Fruit fly (Drosophila melanogaster) whole organism, embryonic: Measurements from ENCODE around the gene RpS28b.

ENCODE experiments used
- CG10147 ChIP-seq: fragments of 200-800 bp; sonication (Bioruptor generic); optimal IDR thresholded peaks from 2 replicates; lab custom pipeline; 2019; ENCODE audit warnings: missing biosample characterization, mild to moderate bottlenecking, missing genetic modification characterization, moderate library complexity
- CG1024 ChIP-seq: fragments of 200-800 bp; sonication (Bioruptor generic); IDR thresholded peaks from 2 replicates; pipeline ENCODE4 v1.3.6; 2022; ENCODE audit warnings: missing biosample characterization, missing genetic modification characterization
- CG11504 ChIP-seq: fragments of 200-800 bp; sonication (Bioruptor generic); optimal IDR thresholded peaks from 3 replicates; lab custom pipeline; 2019; ENCODE audit warnings: missing biosample characterization, mild to moderate bottlenecking, missing genetic modification characterization, moderate library complexity
- CG12391 ChIP-seq: fragments of 200-800 bp; sonication (Bioruptor generic); optimal IDR thresholded peaks from 3 replicates; lab custom pipeline; 2018; ENCODE audit warnings: missing biosample characterization, mild to moderate bottlenecking, missing genetic modification characterization, moderate library complexity
- CG12659 ChIP-seq: fragments of 200-800 bp; sonication (Bioruptor generic); optimal IDR thresholded peaks from 3 replicates; lab custom pipeline; 2017; ENCODE audit warnings: mild to moderate bottlenecking, missing biosample characterization, missing genetic modification reagents, missing genetic modification characterization
- CG12744 ChIP-seq: fragments of 200-800 bp; sonication (Bioruptor generic); optimal IDR thresholded peaks from 2 replicates; lab custom pipeline; 2016; ENCODE audit warnings: missing biosample characterization, missing genetic modification characterization
- CG12769 ChIP-seq: fragments of 200-800 bp; sonication (Bioruptor generic); optimal IDR thresholded peaks from 2 replicates; lab custom pipeline; 2019; ENCODE audit warnings: missing biosample characterization, mild to moderate bottlenecking, missing genetic modification characterization, moderate library complexity
- CG13296 ChIP-seq: fragments of 200-800 bp; sonication (Bioruptor generic); optimal IDR thresholded peaks from 3 replicates; lab custom pipeline; 2018; ENCODE audit warnings: missing biosample characterization, mild to moderate bottlenecking, missing genetic modification characterization
- CG14965 ChIP-seq: fragments of 200-800 bp; sonication (Bioruptor generic); optimal IDR thresholded peaks from 2 replicates; lab custom pipeline; 2016; ENCODE audit warnings: missing biosample characterization, missing genetic modification characterization, borderline replicate concordance
- CG15269 ChIP-seq: fragments of 200-800 bp; sonication (Bioruptor generic); optimal IDR thresholded peaks from 2 replicates; lab custom pipeline; 2018; ENCODE audit warnings: missing biosample characterization, mild to moderate bottlenecking, missing genetic modification characterization, moderate library complexity
- CG15696 ChIP-seq: fragments of 200-800 bp; sonication (Bioruptor generic); optimal IDR thresholded peaks from 2 replicates; lab custom pipeline; 2019; ENCODE audit warnings: missing biosample characterization, mild to moderate bottlenecking, missing genetic modification characterization, moderate library complexity
- CG17385 ChIP-seq: fragments of 200-800 bp; sonication (Bioruptor generic); optimal IDR thresholded peaks from 3 replicates; lab custom pipeline; 2018; ENCODE audit warnings: missing biosample characterization, mild to moderate bottlenecking, missing genetic modification characterization
- CG17568 ChIP-seq: fragments of 200-800 bp; sonication (Bioruptor generic); optimal IDR thresholded peaks from 2 replicates; lab custom pipeline; 2018; ENCODE audit warnings: missing biosample characterization, mild to moderate bottlenecking, missing genetic modification characterization, moderate library complexity
- CG17912 ChIP-seq: fragments of 200-800 bp; sonication (Bioruptor generic); optimal IDR thresholded peaks from 2 replicates; lab custom pipeline; 2018; ENCODE audit warnings: missing biosample characterization, mild to moderate bottlenecking, missing genetic modification characterization
- CG18599 ChIP-seq: fragments of 200-800 bp; sonication (Bioruptor generic); optimal IDR thresholded peaks from 3 replicates; lab custom pipeline; 2017; ENCODE audit warnings: missing biosample characterization, missing genetic modification characterization, mild to moderate bottlenecking, moderate library complexity, missing genetic modification reagents
- CG2120 ChIP-seq: fragments of 200-800 bp; sonication (Bioruptor generic); optimal IDR thresholded peaks from 3 replicates; lab custom pipeline; 2016; ENCODE audit warnings: missing biosample characterization, missing genetic modification characterization
- CG2678 ChIP-seq: fragments of 200-800 bp; sonication (Bioruptor generic); optimal IDR thresholded peaks from 3 replicates; lab custom pipeline; 2019; ENCODE audit warnings: missing biosample characterization, mild to moderate bottlenecking, missing genetic modification characterization, moderate library complexity
- CG30403 ChIP-seq: fragments of 200-800 bp; sonication (Bioruptor generic); optimal IDR thresholded peaks from 3 replicates; lab custom pipeline; 2016; ENCODE audit warnings: missing biosample characterization, missing genetic modification characterization
- CG32532 ChIP-seq: fragments of 200-800 bp; sonication (Bioruptor generic); IDR thresholded peaks from 2 replicates; pipeline ENCODE4 v1.3.6; 2022; ENCODE audit warnings: missing biosample characterization, missing genetic modification characterization
- CG42726 ChIP-seq: fragments of 200-800 bp; sonication (Bioruptor generic); IDR thresholded peaks from 2 replicates; pipeline ENCODE4 v1.3.6; 2022; ENCODE audit warnings: missing biosample characterization, missing genetic modification characterization; ENCODE audit not compliant: partially characterized antibody
- CG4730 ChIP-seq: fragments of 200-800 bp; sonication (Bioruptor generic); IDR thresholded peaks from 2 replicates; pipeline ENCODE4 v1.3.6; 2022; ENCODE audit warnings: missing biosample characterization, missing genetic modification characterization
- CG5180 ChIP-seq: fragments of 200-800 bp; sonication (Bioruptor generic); optimal IDR thresholded peaks from 3 replicates; lab custom pipeline; 2017; ENCODE audit warnings: missing biosample characterization, missing genetic modification characterization, mild to moderate bottlenecking, moderate library complexity, missing genetic modification reagents
- CG6765 ChIP-seq: fragments of 200-800 bp; sonication (Bioruptor generic); optimal IDR thresholded peaks from 3 replicates; lab custom pipeline; 2017; ENCODE audit warnings: missing biosample characterization, mild to moderate bottlenecking, missing genetic modification characterization
- CG6854 ChIP-seq: fragments of 200-800 bp; sonication (Bioruptor generic); optimal IDR thresholded peaks from 3 replicates; lab custom pipeline; 2017; ENCODE audit warnings: missing biosample characterization, mild to moderate bottlenecking, missing genetic modification characterization
- CG7556 ChIP-seq: fragments of 200-800 bp; sonication (Bioruptor generic); optimal IDR thresholded peaks from 2 replicates; lab custom pipeline; 2017; ENCODE audit warnings: missing biosample characterization, mild to moderate bottlenecking, missing genetic modification characterization
- CG7839 ChIP-seq: fragments of 200-800 bp; sonication (Bioruptor generic); optimal IDR thresholded peaks from 3 replicates; lab custom pipeline; 2018; ENCODE audit warnings: missing biosample characterization, mild to moderate bottlenecking, missing genetic modification characterization, moderate library complexity
- CG9876 ChIP-seq: fragments of 200-800 bp; sonication (Bioruptor generic); optimal IDR thresholded peaks from 2 replicates; lab custom pipeline; 2016; ENCODE audit warnings: missing biosample characterization, missing genetic modification characterization
- Deaf1 ChIP-seq: fragments of 200-800 bp; optimal IDR thresholded peaks from 3 replicates; lab custom pipeline; 2019; ENCODE audit warnings: missing biosample characterization, mild to moderate bottlenecking, missing genetic modification characterization, moderate library complexity
- Dek ChIP-seq: fragments of 200-800 bp; sonication (Bioruptor generic); optimal IDR thresholded peaks from 3 replicates; lab custom pipeline; 2019; ENCODE audit warnings: missing biosample characterization, mild to moderate bottlenecking, missing genetic modification characterization, moderate library complexity
- Fer3 ChIP-seq: fragments of 200-800 bp; sonication (Bioruptor generic); optimal IDR thresholded peaks from 2 replicates; lab custom pipeline; 2018; ENCODE audit warnings: missing biosample characterization, mild to moderate bottlenecking, missing genetic modification characterization, moderate library complexity
- Hr51 ChIP-seq, 2 experiments: fragments of 200-800 bp; sonication (Bioruptor generic); optimal IDR thresholded peaks; 2 replicates in 1 of 2; 3 replicates in 1 of 2; lab custom pipeline; 2016 to 2018; ENCODE audit warnings: missing biosample characterization in 2 of 2, missing genetic modification characterization in 2 of 2, mild to moderate bottlenecking in 1 of 2, moderate library complexity in 1 of 2
- Lhr ChIP-seq: fragments of 200-800 bp; sonication (Bioruptor generic); optimal IDR thresholded peaks from 3 replicates; lab custom pipeline; 2017; ENCODE audit warnings: mild to moderate bottlenecking, missing biosample characterization, missing genetic modification reagents, missing genetic modification characterization
- Oli ChIP-seq: fragments of 200-800 bp; sonication (Bioruptor generic); optimal IDR thresholded peaks from 2 replicates; lab custom pipeline; 2018; ENCODE audit warnings: missing biosample characterization, mild to moderate bottlenecking, missing genetic modification characterization, moderate library complexity
- PHDP ChIP-seq: fragments of 200-800 bp; sonication (Bioruptor generic); optimal IDR thresholded peaks from 3 replicates; lab custom pipeline; 2018; ENCODE audit warnings: missing biosample characterization, mild to moderate bottlenecking, missing genetic modification characterization, moderate library complexity
- Rfx ChIP-seq: fragments of 200-800 bp; sonication (Bioruptor generic); IDR thresholded peaks from 2 replicates; pipeline ENCODE4 v1.3.6; 2022; ENCODE audit warnings: missing biosample characterization, missing genetic modification characterization
- Sox100B ChIP-seq: fragments of 200-800 bp; sonication (Bioruptor generic); optimal IDR thresholded peaks from 3 replicates; lab custom pipeline; 2018; ENCODE audit warnings: missing biosample characterization, mild to moderate bottlenecking, missing genetic modification characterization
- Sox102F ChIP-seq: fragments of 200-800 bp; sonication (Bioruptor generic); optimal IDR thresholded peaks from 2 replicates; lab custom pipeline; 2018; ENCODE audit warnings: missing biosample characterization, mild to moderate bottlenecking, missing genetic modification characterization, moderate library complexity
- Xbp1 ChIP-seq: fragments of 200-800 bp; sonication (Bioruptor generic); optimal IDR thresholded peaks from 3 replicates; lab custom pipeline; 2016; ENCODE audit warnings: missing biosample characterization, mild to moderate bottlenecking, missing genetic modification characterization
- abd-A ChIP-seq: fragments of 200-800 bp; sonication (Bioruptor generic); optimal IDR thresholded peaks from 3 replicates; lab custom pipeline; 2019; ENCODE audit warnings: missing biosample characterization, mild to moderate bottlenecking, missing genetic modification characterization, moderate library complexity
- bsh ChIP-seq, 2 experiments: fragments of 200-800 bp; sonication (Bioruptor generic); optimal IDR thresholded peaks; 2 replicates each; lab custom pipeline; 2017 to 2018; ENCODE audit warnings: mild to moderate bottlenecking in 2 of 2, missing biosample characterization in 2 of 2, missing genetic modification characterization in 2 of 2, moderate library complexity in 1 of 2
- caup ChIP-seq: fragments of 200-800 bp; sonication (Bioruptor generic); optimal IDR thresholded peaks from 3 replicates; lab custom pipeline; 2017; ENCODE audit warnings: missing biosample characterization, mild to moderate bottlenecking, missing genetic modification characterization, moderate library complexity; ENCODE audit not compliant: severe bottlenecking
- dmrt11E ChIP-seq: fragments of 200-800 bp; sonication (Bioruptor generic); optimal IDR thresholded peaks from 3 replicates; lab custom pipeline; 2018; ENCODE audit warnings: missing biosample characterization, mild to moderate bottlenecking, missing genetic modification characterization, moderate library complexity
- dmrt99B ChIP-seq: fragments of 200-800 bp; sonication (Bioruptor generic); optimal IDR thresholded peaks from 2 replicates; lab custom pipeline; 2018; ENCODE audit warnings: missing biosample characterization, mild to moderate bottlenecking, missing genetic modification characterization, moderate library complexity
- lab ChIP-seq: fragments of 200-800 bp; sonication (Bioruptor generic); optimal IDR thresholded peaks from 3 replicates; lab custom pipeline; 2017; ENCODE audit warnings: missing biosample characterization, missing genetic modification characterization, mild to moderate bottlenecking, moderate library complexity, missing genetic modification reagents
- scrt ChIP-seq: fragments of 200-800 bp; sonication (Bioruptor generic); optimal IDR thresholded peaks from 2 replicates; lab custom pipeline; 2018; ENCODE audit warnings: missing biosample characterization, mild to moderate bottlenecking, missing genetic modification characterization, moderate library complexity
- slbo ChIP-seq: fragments of 200-800 bp; sonication (Bioruptor generic); IDR thresholded peaks from 2 replicates; pipeline ENCODE4 v1.3.6; 2022; ENCODE audit warnings: missing biosample characterization, missing genetic modification characterization
- sug ChIP-seq: fragments of 200-800 bp; optimal IDR thresholded peaks from 2 replicates; lab custom pipeline; 2019; ENCODE audit warnings: missing biosample characterization, mild to moderate bottlenecking, missing genetic modification characterization, moderate library complexity
- wek ChIP-seq: fragments of 200-800 bp; sonication (Bioruptor generic); optimal IDR thresholded peaks from 3 replicates; lab custom pipeline; 2018; ENCODE audit warnings: missing biosample characterization, mild to moderate bottlenecking, missing genetic modification characterization, moderate library complexity

RpS28b gene

dm6 chrX:9520175-9520574 is 34.2 kb upstream of the RpS28b start (continued):
- TF ChIP-seq CG13296 (peak; percentile 47), PHDP (tag; lab: Kevin White, UChicago) (peak; percentile 41), Deaf1 (no peak), Xbp1 (GFP tag; lab: Kevin White, UChicago) (no peak), Lhr (GFP tag; lab: Kevin White, UChicago) (no peak), scrt (GFP tag; lab: Kevin White, UChicago) (peak; percentile 19), CG10147 (GFP tag; lab: Kevin White, UChicago) (peak; percentile 10), CG2678 (tag; lab: Kevin White, UChicago) (peak; percentile 67), Oli (peak; percentile 0), Sox100B (GFP tag; lab: Kevin White, UChicago) (peak; percentile 6), Rfx (GFP tag; lab: Robert Waterston, UW) (0 out of 2 replicates have a peak, but pooled peaks have one; percentile 26), caup (GFP tag; lab: Kevin White, UChicago) (peak; percentile 11), CG14965 (GFP tag; lab: Kevin White, UChicago) (no peak), dmrt11E (tag; lab: Kevin White, UChicago) (no peak), CG9876 (GFP tag; lab: Kevin White, UChicago) (no peak), CG12744 (GFP tag; lab: Kevin White, UChicago) (no peak), CG7839 (tag; lab: Kevin White, UChicago) (peak; percentile 49), Hr51 (GFP tag; optimal IDR thresholded peaks at IDR 0.05; lab: Kevin White, UChicago) (peak in 1 of 2 experiments; percentile 44), Fer3 (peak; percentile 29), CG5180 (GFP tag; lab: Kevin White, UChicago) (no peak), CG2120 (GFP tag; lab: Kevin White, UChicago) (peak; percentile 44), CG32532 (GFP tag; lab: Robert Waterston, UW) (0 out of 2 replicates have a peak, but pooled peaks have one; percentile 24), CG7556 (peak; percentile 59), CG15269 (peak; percentile 59), lab (GFP tag; lab: Kevin White, UChicago) (peak; percentile 65), CG15696 (no peak), CG6765 (GFP tag; lab: Kevin White, UChicago) (peak; percentile 5), CG6854 (GFP tag; lab: Kevin White, UChicago) (peak; percentile 8), wek (GFP tag; lab: Kevin White, UChicago) (no peak), CG12769 (no peak), CG12391 (tag; lab: Kevin White, UChicago) (peak; percentile 11), dmrt99B (peak; percentile 58), Dek (tag; lab: Kevin White, UChicago) (peak; percentile 26), CG4730 (GFP tag; lab: Robert Waterston, UW) (no peak), CG30403 (peak; percentile 13), CG18599 (GFP tag; lab: Kevin White, UChicago) (peak; percentile 78), bsh (GFP tag; optimal IDR thresholded peaks at IDR 0.05; lab: Kevin White, UChicago) (no peak), CG17568 (GFP tag; lab: Kevin White, UChicago) (no peak), CG11504 (tag; lab: Kevin White, UChicago) (peak; percentile 62), CG17912 (GFP tag; lab: Kevin White, UChicago) (no peak), CG12659 (GFP tag; lab: Kevin White, UChicago) (peak; percentile 17), slbo (GFP tag; lab: Robert Waterston, UW) (peak; percentile 38; the same call in 1 of the 2 replicates), CG42726 (no peak), sug (tag; lab: Kevin White, UChicago) (peak; percentile 6), Sox102F (GFP tag; lab: Kevin White, UChicago) (peak; percentile 22), abd-A (tag; lab: Kevin White, UChicago) (peak; percentile 4), CG1024 (GFP tag; lab: Robert Waterston, UW) (no peak), CG17385 (GFP tag; lab: Kevin White, UChicago) (peak; percentile 3)
